Fruit fly (Drosophila melanogaster) Kc167 (cell line): Measurements from ENCODE around the gene alpha-Man-Ic.

Source experiments
- Myc ChIP-seq: fragments of >200 bp; optimal IDR thresholded peaks from 2 replicates; lab custom pipeline; 2017; ENCODE audit warnings: missing external identifiers
- Sin3A ChIP-seq: fragments of >200 bp; optimal IDR thresholded peaks from 2 replicates; lab custom pipeline; 2018; ENCODE audit warnings: missing external identifiers
- h ChIP-seq: fragments of >200 bp; optimal IDR thresholded peaks from 3 replicates; lab custom pipeline; 2018; ENCODE audit warnings: missing external identifiers
- insv ChIP-seq: fragments of >200 bp; optimal IDR thresholded peaks from 3 replicates; lab custom pipeline; 2018; ENCODE audit warnings: missing external identifiers
- psq ChIP-seq: fragments of >200 bp; optimal IDR thresholded peaks from 2 replicates; lab custom pipeline; 2017; ENCODE audit warnings: missing external identifiers
- ttk ChIP-seq: sonication (Bioruptor generic); optimal IDR thresholded peaks from 2 replicates; lab custom pipeline; 2017; ENCODE audit warnings: missing external identifiers

DNA sequence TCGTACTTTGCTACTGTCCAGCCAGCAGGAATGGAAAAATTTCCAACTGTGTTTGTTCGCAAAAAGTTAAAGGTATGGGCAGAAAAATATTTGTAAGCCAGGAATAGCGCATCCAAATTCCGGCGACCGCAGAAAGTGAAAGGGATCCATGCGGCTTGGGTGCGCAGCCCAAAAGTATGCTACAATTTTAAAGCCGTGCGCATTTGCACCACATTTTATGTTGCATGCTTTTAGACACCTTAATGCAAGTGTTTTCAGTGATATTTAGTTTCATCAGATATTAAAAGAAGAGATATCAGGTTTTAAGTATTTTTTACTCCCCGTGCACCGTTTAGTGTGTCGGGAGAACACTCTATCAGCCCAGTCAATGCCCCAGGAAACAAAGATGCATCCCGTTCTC is 32.9 kb upstream of the alpha-Man-Ic start:
- TF ChIP-seq h (lab: Kevin White, UChicago) (no peak), psq (lab: Kevin White, UChicago) (no peak), insv (lab: Kevin White, UChicago) (no peak), ttk (lab: Kevin White, UChicago) (no peak), Myc (lab: Kevin White, UChicago) (no peak), Sin3A (lab: Kevin White, UChicago) (no peak)
